Worm (Caenorhabditis elegans) whole organism, L1 larva: Measurements from ENCODE around the gene C05E4.12.

Source experiments
- ama-1 ChIP-seq: fragments of 150-350 bp; optimal IDR thresholded peaks from 2 replicates; lab custom pipeline; 2014
- elt-2 ChIP-seq: sonication (generic microtip); optimal IDR thresholded peaks from 2 replicates; lab custom pipeline; 2016; ENCODE audit warnings: missing genetic modification characterization, mild to moderate bottlenecking, inconsistent platforms, missing compliant biosample characterization, missing genetic modification reagents

DNA sequence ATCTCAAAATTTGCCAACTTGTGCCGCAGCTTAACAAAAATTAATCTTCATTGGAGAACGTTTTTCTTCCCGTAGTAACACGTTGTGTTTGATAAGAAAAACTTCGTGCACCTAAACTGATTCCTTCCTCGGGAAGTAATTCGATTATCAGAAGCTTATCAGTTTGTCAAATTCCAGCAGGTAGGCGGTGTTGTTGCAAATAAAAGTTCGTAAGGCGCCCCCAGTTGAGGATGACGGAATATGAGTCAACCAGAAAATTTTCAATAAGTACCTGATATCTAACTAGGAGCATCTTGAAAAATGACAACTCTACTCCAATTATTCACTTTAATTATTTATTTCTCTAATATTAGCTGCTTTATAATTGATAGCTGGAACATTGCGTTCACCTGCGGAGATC is 20.0 kb downstream of the C05E4.12 start, which contains the start of gene C05E4.7:
- TF ChIP-seq elt-2 (tag; lab: Kevin White, UChicago) (no peak), ama-1 (lab: Kevin White, UChicago) (no peak)
